Worm (Caenorhabditis elegans) whole organism, midembryonic: ENCODE measurements around the gene ebax-1.
A peak's percentile ranks its signal among the peaks of the same experiment; 100 is the strongest.

Source experiments
- T22C8.4 ChIP-seq: fragments of 200-800 bp; sonication (Bioruptor generic); IDR thresholded peaks from 2 replicates; pipeline ENCODE4 v1.3.6; 2022; ENCODE audit warnings: missing genetic modification characterization, missing compliant biosample characterization
- cog-1 ChIP-seq: sonication (generic microtip); optimal IDR thresholded peaks from 2 replicates; lab custom pipeline; 2016; ENCODE audit warnings: missing genetic modification characterization, missing compliant biosample characterization
- flt-1 ChIP-seq: fragments of 200-800 bp; sonication (Bioruptor generic); IDR thresholded peaks from 2 replicates; pipeline ENCODE4 v1.3.6; 2022; ENCODE audit warnings: missing genetic modification characterization, missing compliant biosample characterization
- klf-2 ChIP-seq: fragments of 200-800 bp; sonication (Bioruptor generic); conservative IDR thresholded peaks from 2 replicates; pipeline ENCODE4 v1.3.6; 2022; ENCODE audit warnings: missing genetic modification reagents, missing genetic modification characterization, missing compliant biosample characterization
- med-1 ChIP-seq: sonication (generic microtip); optimal IDR thresholded peaks from 2 replicates; lab custom pipeline; 2017; ENCODE audit warnings: missing genetic modification characterization, mild to moderate bottlenecking, missing compliant biosample characterization, antibody characterized with exemption, missing genetic modification reagents; ENCODE audit not compliant: insufficient read depth
- ref-1 ChIP-seq: fragments of 200-800 bp; sonication (Bioruptor generic); conservative IDR thresholded peaks from 2 replicates; pipeline ENCODE4 v1.3.6; 2022; ENCODE audit warnings: missing genetic modification reagents, missing genetic modification characterization, missing compliant biosample characterization
- tab-1 ChIP-seq: fragments of 200-800 bp; sonication (Bioruptor generic); IDR thresholded peaks from 2 replicates; pipeline ENCODE4 v1.3.6; 2022; ENCODE audit warnings: missing genetic modification characterization, missing compliant biosample characterization
- ztf-23 ChIP-seq: fragments of 200-800 bp; sonication (Bioruptor generic); IDR thresholded peaks from 2 replicates; pipeline ENCODE4 v1.3.6; 2022; ENCODE audit warnings: missing genetic modification reagents, missing genetic modification characterization, missing compliant biosample characterization
- ztf-29 ChIP-seq: fragments of 200-800 bp; sonication (Bioruptor generic); IDR thresholded peaks from 2 replicates; pipeline ENCODE4 v1.3.6; 2022; ENCODE audit warnings: missing genetic modification reagents, missing genetic modification characterization, missing compliant biosample characterization

Gene ebax-1

ce11 chrIV:10276960-10277359, 9.8 kb upstream of the ebax-1 start, which contains the start of gene Y43C5A.7:
Gene Y43C5A.7 (plus strand): TSS chrIV:10277260.
- TF ChIP-seq T22C8.4 (GFP tag; lab: Robert Waterston, UW) (no peak), ztf-29 (GFP tag; lab: Robert Waterston, UW) (no peak), ref-1 (GFP tag; lab: Robert Waterston, UW) (no peak), ztf-23 (GFP tag; lab: Robert Waterston, UW) (no peak), tab-1 (GFP tag; lab: Robert Waterston, UW) (no peak), cog-1 (no peak), klf-2 (GFP tag; lab: Robert Waterston, UW) (no peak), med-1 (GFP tag; lab: Kevin White, UChicago) (no peak), flt-1 (no peak)

ce11 chrIV:10277716-10278115, 9.0 kb upstream of the ebax-1 start, which contains the start of gene Y43C5A.4:
Gene Y43C5A.4 (plus strand): TSS chrIV:10278016.
- no peak for TF ChIP-seq tab-1 (GFP tag; lab: Robert Waterston, UW)

- TF ChIP-seq ref-1 (GFP tag; lab: Robert Waterston, UW) (no peak), ztf-23 (GFP tag; lab: Robert Waterston, UW) (no peak), med-1 (GFP tag; lab: Kevin White, UChicago) (no peak), klf-2 (GFP tag; lab: Robert Waterston, UW) (no peak), tab-1 (GFP tag; lab: Robert Waterston, UW) (no peak), flt-1 (no peak), ztf-29 (GFP tag; lab: Robert Waterston, UW) (no peak), cog-1 (no peak), T22C8.4 (GFP tag; lab: Robert Waterston, UW) (no peak)
These were observed 5.3 kb upstream of the ebax-1 start, which contains the start of gene thk-1 for ce11 chrIV:10281482-10281881. Gene thk-1 (minus strand): TSS chrIV:10281582.

ce11 chrIV:10284194-10284910, 2.4 kb upstream of the ebax-1 start, which contains the start of gene rad-51:
Gene rad-51 (minus strand): TSS chrIV:10284244.
- TF ChIP-seq tab-1 (GFP tag; lab: Robert Waterston, UW) = 0 out of 2 replicates have a peak, but pooled peaks have one; percentile 9
- no peak for TF ChIP-seq T22C8.4 (GFP tag; lab: Robert Waterston, UW)
- TF ChIP-seq flt-1 = no peak
- peak; percentile 38 for TF ChIP-seq cog-1

ce11 chrIV:10285328-10285727, 1.4 kb upstream of the ebax-1 start:
- TF ChIP-seq T22C8.4 (GFP tag; lab: Robert Waterston, UW) (no peak), flt-1 (no peak), tab-1 (GFP tag; lab: Robert Waterston, UW) (no peak), ztf-23 (GFP tag; lab: Robert Waterston, UW) (no peak), cog-1 (no peak), med-1 (GFP tag; lab: Kevin White, UChicago) (no peak), ref-1 (GFP tag; lab: Robert Waterston, UW) (no peak), ztf-29 (GFP tag; lab: Robert Waterston, UW) (no peak), klf-2 (GFP tag; lab: Robert Waterston, UW) (no peak)

ce11 chrIV:10288575-10288974, 1.8 kb downstream of the ebax-1 start:
- TF ChIP-seq T22C8.4 (GFP tag; lab: Robert Waterston, UW) (no peak), klf-2 (GFP tag; lab: Robert Waterston, UW) (no peak), ref-1 (GFP tag; lab: Robert Waterston, UW) (no peak), med-1 (GFP tag; lab: Kevin White, UChicago) (no peak), cog-1 (no peak), ztf-29 (GFP tag; lab: Robert Waterston, UW) (no peak), ztf-23 (GFP tag; lab: Robert Waterston, UW) (no peak), flt-1 (no peak), tab-1 (GFP tag; lab: Robert Waterston, UW) (no peak)

- TF ChIP-seq med-1 (GFP tag; lab: Kevin White, UChicago) (no peak), ref-1 (GFP tag; lab: Robert Waterston, UW) (no peak), klf-2 (GFP tag; lab: Robert Waterston, UW) (no peak), flt-1 (no peak), ztf-29 (GFP tag; lab: Robert Waterston, UW) (no peak), tab-1 (GFP tag; lab: Robert Waterston, UW) (no peak), T22C8.4 (GFP tag; lab: Robert Waterston, UW) (no peak), cog-1 (no peak), ztf-23 (GFP tag; lab: Robert Waterston, UW) (no peak)
These were observed 7.3 kb downstream of the ebax-1 start, which contains the start of gene R09E10.6 for ce11 chrIV:10294030-10294429. Gene R09E10.6 (minus strand): TSS chrIV:10294130.

ce11 chrIV:10295084-10295483, 8.3 kb downstream of the ebax-1 start, which contains the start of gene R09E10.13:
Gene R09E10.13 (minus strand): TSS chrIV:10295144.
- TF ChIP-seq tab-1 (GFP tag; lab: Robert Waterston, UW) (no peak), ztf-23 (GFP tag; lab: Robert Waterston, UW) (no peak), ztf-29 (GFP tag; lab: Robert Waterston, UW) (no peak), ref-1 (GFP tag; lab: Robert Waterston, UW) (no peak), T22C8.4 (GFP tag; lab: Robert Waterston, UW) (no peak), cog-1 (no peak)

ce11 chrIV:10296036-10296435, 9.3 kb downstream of the ebax-1 start:
- TF ChIP-seq tab-1 (GFP tag; lab: Robert Waterston, UW) (no peak), ztf-29 (GFP tag; lab: Robert Waterston, UW) (no peak), ref-1 (GFP tag; lab: Robert Waterston, UW) (no peak), ztf-23 (GFP tag; lab: Robert Waterston, UW) (no peak), T22C8.4 (GFP tag; lab: Robert Waterston, UW) (no peak), med-1 (GFP tag; lab: Kevin White, UChicago) (no peak), flt-1 (no peak), klf-2 (GFP tag; lab: Robert Waterston, UW) (no peak), cog-1 (no peak)
